ENCODE assay signal across 4 fruit fly cellular contexts in genomic region chr2L:20915224-20915623, dm6.
TF ChIP-seq lines count a peak whose summit lies in the region.

No protein-coding gene starts in this region.

TF ChIP-seq in whole organism, adult, 20 proteins besides CTCF, POLR2A, EP300 and RAD21 (continued from another document):
- no peak for TF ChIP-seq CG12768 (GFP tag; optimal IDR thresholded peaks at IDR 0.05; lab: Kevin White, UChicago)

TF ChIP-seq in whole organism, embryonic, 481 proteins besides CTCF, POLR2A, EP300 and RAD21 (continued from another document and continues in another):
- TF ChIP-seq cad (GFP tag; optimal IDR thresholded peaks at IDR 0.05; lab: Kevin White, UChicago) (no peak), Hsf (GFP tag; optimal IDR thresholded peaks at IDR 0.05; lab: Kevin White, UChicago) (peak; percentile 8), Doc2 (GFP tag; IDR thresholded peaks at IDR 0.05; lab: Robert Waterston, UW) (no peak), CG17186 (GFP tag; optimal IDR thresholded peaks at IDR 0.05; lab: Kevin White, UChicago) (no peak), tgo (GFP tag; IDR thresholded peaks at IDR 0.05; lab: Robert Waterston, UW) (peak; percentile 58; the same call in 2 of the 3 replicates), zf30C (GFP tag; optimal IDR thresholded peaks at IDR 0.05; lab: Kevin White, UChicago) (no peak), CG31224 (GFP tag; IDR thresholded peaks at IDR 0.05; lab: Robert Waterston, UW) (no peak), CG3163 (GFP tag; optimal IDR thresholded peaks at IDR 0.05; lab: Kevin White, UChicago) (no peak), lbe (GFP tag; optimal IDR thresholded peaks at IDR 0.05; lab: Kevin White, UChicago) (no peak), Optix (GFP tag; IDR thresholded peaks at IDR 0.05; lab: Robert Waterston, UW) (no peak), CG11560 (tag; IDR thresholded peaks at IDR 0.05; lab: Robert Waterston, UW) (no peak; the same call in 2 of the 3 replicates), CG6765 (GFP tag; optimal IDR thresholded peaks at IDR 0.05; lab: Kevin White, UChicago) (no peak), trem (tag; optimal IDR thresholded peaks at IDR 0.05; lab: Kevin White, UChicago) (no peak), CG10209 (GFP tag; optimal IDR thresholded peaks at IDR 0.05; lab: Kevin White, UChicago) (peak; percentile 29), CG15479 (GFP tag; optimal IDR thresholded peaks at IDR 0.05; lab: Kevin White, UChicago) (no peak), Fer2 (tag; optimal IDR thresholded peaks at IDR 0.05; lab: Kevin White, UChicago) (no peak), mld (GFP tag; IDR thresholded peaks at IDR 0.05; lab: Robert Waterston, UW; ENCODE audit: partially characterized antibody) (no peak), CG4424 (GFP tag; optimal IDR thresholded peaks at IDR 0.05; lab: Kevin White, UChicago) (peak; percentile 30), Ssrp (tag; optimal IDR thresholded peaks at IDR 0.05; lab: Kevin White, UChicago) (peak; percentile 37), onecut (GFP tag; IDR thresholded peaks at IDR 0.05; lab: Robert Waterston, UW) (no peak), Nf-YA (GFP tag; IDR thresholded peaks at IDR 0.05; lab: Robert Waterston, UW) (no peak), Poxn (GFP tag; IDR thresholded peaks at IDR 0.05; lab: Robert Waterston, UW) (no peak), Xrp1 (GFP tag; IDR thresholded peaks at IDR 0.05; lab: Robert Waterston, UW) (peak; percentile 50; the same call in 1 of the 2 replicates), danr (GFP tag; IDR thresholded peaks at IDR 0.05; lab: Robert Waterston, UW) (no peak), CG11696 (GFP tag; IDR thresholded peaks at IDR 0.05; lab: Robert Waterston, UW) (no peak), CG14667 (GFP tag; IDR thresholded peaks at IDR 0.05; lab: Robert Waterston, UW) (no peak), CG12744 (GFP tag; optimal IDR thresholded peaks at IDR 0.05; lab: Kevin White, UChicago) (no peak), Med (GFP tag; lab: Kevin White, UChicago) (no peak), tap (tag; optimal IDR thresholded peaks at IDR 0.05; lab: Kevin White, UChicago) (peak; percentile 21), CG4282 (GFP tag; optimal IDR thresholded peaks at IDR 0.05; lab: Kevin White, UChicago) (no peak), ci (GFP tag; IDR thresholded peaks at IDR 0.05; lab: Robert Waterston, UW) (peak; percentile 54; the same call in 1 of the 3 replicates), zfh2 (GFP tag; optimal IDR thresholded peaks at IDR 0.05; lab: Kevin White, UChicago) (no peak), CG6813 (GFP tag; optimal IDR thresholded peaks at IDR 0.05; lab: Kevin White, UChicago) (no peak), CG31365 (tag; optimal IDR thresholded peaks at IDR 0.05; lab: Kevin White, UChicago) (no peak), E2f2 (GFP tag; IDR thresholded peaks at IDR 0.05; lab: Robert Waterston, UW) (peak; percentile 27; the same call in 1 of the 2 replicates), vvl (GFP tag; IDR thresholded peaks at IDR 0.05; lab: Robert Waterston, UW) (peak; percentile 60), CG31441 (GFP tag; IDR thresholded peaks at IDR 0.05; lab: Robert Waterston, UW) (peak; percentile 58; the same call in 1 of the 2 replicates), CG12391 (tag; optimal IDR thresholded peaks at IDR 0.05; lab: Kevin White, UChicago) (peak; percentile 50), CG12155 (GFP tag; optimal IDR thresholded peaks at IDR 0.05; lab: Kevin White, UChicago) (peak; percentile 30), ase (GFP tag; IDR thresholded peaks at IDR 0.05; lab: Robert Waterston, UW) (peak; percentile 44; the same call in 1 of the 3 replicates), CG2678 (tag; optimal IDR thresholded peaks at IDR 0.05; lab: Kevin White, UChicago) (peak; percentile 41), shn (GFP tag; optimal IDR thresholded peaks at IDR 0.05; lab: Kevin White, UChicago) (no peak), CG4820 (GFP tag; optimal IDR thresholded peaks at IDR 0.05; lab: Kevin White, UChicago) (peak; percentile 8), CG18262 (tag; optimal IDR thresholded peaks at IDR 0.05; lab: Kevin White, UChicago) (peak; percentile 36)

TF ChIP-seq in whole organism, prepupa, 60 proteins besides CTCF, POLR2A, EP300 and RAD21 (continued from another document):
- TF ChIP-seq CG31627 (GFP tag; optimal IDR thresholded peaks at IDR 0.05; lab: Kevin White, UChicago) (peak; percentile 36), CG9139 (GFP tag; optimal IDR thresholded peaks at IDR 0.05; lab: Kevin White, UChicago) (peak; percentile 15), CG8319 (GFP tag; optimal IDR thresholded peaks at IDR 0.05; lab: Kevin White, UChicago) (no peak), pdm3 (GFP tag; optimal IDR thresholded peaks at IDR 0.05; lab: Kevin White, UChicago) (peak; percentile 72), CG6163 (GFP tag; IDR thresholded peaks at IDR 0.05; lab: Robert Waterston, UW) (peak; percentile 86), fkh (GFP tag; optimal IDR thresholded peaks at IDR 0.05; lab: Kevin White, UChicago) (no peak), svp (GFP tag; lab: Kevin White, UChicago) (peak; percentile 76), OdsH (GFP tag; optimal IDR thresholded peaks at IDR 0.05; lab: Kevin White, UChicago) (peak; percentile 76), dac (GFP tag; optimal IDR thresholded peaks at IDR 0.05; lab: Kevin White, UChicago) (no peak), CG6854 (GFP tag; optimal IDR thresholded peaks at IDR 0.05; lab: Kevin White, UChicago) (no peak), Smox (GFP tag; optimal IDR thresholded peaks at IDR 0.05; lab: Kevin White, UChicago) (peak; percentile 59), Lpt (GFP tag; optimal IDR thresholded peaks at IDR 0.05; lab: Kevin White, UChicago) (peak; percentile 75), CG8632 (GFP tag; optimal IDR thresholded peaks at IDR 0.05; lab: Kevin White, UChicago) (peak; percentile 43), CG10631 (GFP tag; optimal IDR thresholded peaks at IDR 0.05; lab: Kevin White, UChicago) (peak; percentile 70), salr (GFP tag; optimal IDR thresholded peaks at IDR 0.05; lab: Kevin White, UChicago) (peak in 1 of 2 experiments; percentile 57), CG6276 (GFP tag; optimal IDR thresholded peaks at IDR 0.05; lab: Kevin White, UChicago) (peak; percentile 67), CG1621 (tag; optimal IDR thresholded peaks at IDR 0.05; lab: Kevin White, UChicago) (peak; percentile 46), CG16779 (tag; optimal IDR thresholded peaks at IDR 0.05; lab: Kevin White, UChicago) (no peak), topi (GFP tag; optimal IDR thresholded peaks at IDR 0.05; lab: Kevin White, UChicago) (peak; percentile 44), Blimp-1 (GFP tag; optimal IDR thresholded peaks at IDR 0.05; lab: Kevin White, UChicago) (no peak), CG32006 (GFP tag; optimal IDR thresholded peaks at IDR 0.05; lab: Kevin White, UChicago) (peak; percentile 82), Hr38 (GFP tag; optimal IDR thresholded peaks at IDR 0.05; lab: Kevin White, UChicago) (no peak), fd85E (GFP tag; optimal IDR thresholded peaks at IDR 0.05; lab: Kevin White, UChicago) (no peak), CG6792 (GFP tag; optimal IDR thresholded peaks at IDR 0.05; lab: Kevin White, UChicago) (peak; percentile 53), CG6808 (GFP tag; optimal IDR thresholded peaks at IDR 0.05; lab: Kevin White, UChicago) (peak; percentile 60), dsx (GFP tag; optimal IDR thresholded peaks at IDR 0.05; lab: Kevin White, UChicago; ENCODE audit: poor library complexity, severe bottlenecking) (peak; percentile 59), cyc (GFP tag; optimal IDR thresholded peaks at IDR 0.05; lab: Kevin White, UChicago) (peak; percentile 30), Hr39 (GFP tag; optimal IDR thresholded peaks at IDR 0.05; lab: Kevin White, UChicago) (peak; percentile 25), achi (GFP tag; optimal IDR thresholded peaks at IDR 0.05; lab: Kevin White, UChicago) (peak; percentile 73), vri (GFP tag; optimal IDR thresholded peaks at IDR 0.05; lab: Kevin White, UChicago) (no peak), spab (GFP tag; optimal IDR thresholded peaks at IDR 0.05; lab: Kevin White, UChicago) (peak; percentile 49), CG11762 (GFP tag; optimal IDR thresholded peaks at IDR 0.05; lab: Kevin White, UChicago; ENCODE audit: insufficient read depth) (peak; percentile 20), fd59A (GFP tag; optimal IDR thresholded peaks at IDR 0.05; lab: Kevin White, UChicago) (peak; percentile 17), CG15336 (GFP tag; IDR thresholded peaks at IDR 0.05; lab: Robert Waterston, UW) (peak; percentile 89), CG3032 (tag; optimal IDR thresholded peaks at IDR 0.05; lab: Kevin White, UChicago) (peak; percentile 66), eg (GFP tag; IDR thresholded peaks at IDR 0.05; lab: Robert Waterston, UW) (peak; percentile 88), Hr4 (GFP tag; optimal IDR thresholded peaks at IDR 0.05; lab: Kevin White, UChicago) (peak; percentile 85), CG11294 (GFP tag; IDR thresholded peaks at IDR 0.05; lab: Robert Waterston, UW) (peak; percentile 59), net (GFP tag; optimal IDR thresholded peaks at IDR 0.05; lab: Kevin White, UChicago) (peak; percentile 55), CG3919 (GFP tag; optimal IDR thresholded peaks at IDR 0.05; lab: Kevin White, UChicago) (peak; percentile 71)

TF ChIP-seq in whole organism, wandering third instar larva, 38 proteins besides CTCF, POLR2A, EP300 and RAD21 (continued from another document):
- TF ChIP-seq N (GFP tag; optimal IDR thresholded peaks at IDR 0.05; lab: Kevin White, UChicago) (no peak), Myc (optimal IDR thresholded peaks at IDR 0.05; lab: Kevin White, UChicago) (no peak), Sp1 (GFP tag; optimal IDR thresholded peaks at IDR 0.05; lab: Kevin White, UChicago) (no peak), Vsx2 (GFP tag; optimal IDR thresholded peaks at IDR 0.05; lab: Kevin White, UChicago; ENCODE audit: partially characterized antibody) (no peak), HLH106 (tag; optimal IDR thresholded peaks at IDR 0.05; lab: Kevin White, UChicago) (peak; percentile 10), brk (GFP tag; optimal IDR thresholded peaks at IDR 0.05; lab: Kevin White, UChicago) (no peak)
TF ChIP-seq in whole organism, wandering third instar larva: peak in this region for 12.
